Fruit fly (Drosophila melanogaster) whole organism, pupa: Measurements from ENCODE around the gene alpha-Est4.

ENCODE experiments used
- CG10348 ChIP-seq: fragments of 200-800 bp; sonication (Bioruptor generic); IDR thresholded peaks from 2 replicates; pipeline ENCODE4 v1.3.6; 2022; ENCODE audit warnings: missing biosample characterization, missing genetic modification characterization
- CG12605 ChIP-seq: fragments of 200-800 bp; sonication (Bioruptor generic); IDR thresholded peaks from 2 replicates; pipeline ENCODE4 v1.3.6; 2022; ENCODE audit warnings: missing biosample characterization, missing genetic modification characterization
- CG13204 ChIP-seq: fragments of 200-800 bp; sonication (Bioruptor generic); optimal IDR thresholded peaks from 2 replicates; lab custom pipeline; 2018; ENCODE audit warnings: missing biosample characterization, mild to moderate bottlenecking, missing genetic modification characterization, moderate library complexity
- CG14655 ChIP-seq: fragments of 200-800 bp; sonication (Bioruptor generic); optimal IDR thresholded peaks from 3 replicates; lab custom pipeline; 2017; ENCODE audit warnings: mild to moderate bottlenecking, missing biosample characterization, missing genetic modification reagents, missing genetic modification characterization
- CG15710 ChIP-seq: fragments of 200-800 bp; sonication (Bioruptor generic); optimal IDR thresholded peaks from 2 replicates; lab custom pipeline; 2018; ENCODE audit warnings: missing biosample characterization, mild to moderate bottlenecking, missing genetic modification characterization, moderate library complexity
- CG17806 ChIP-seq: fragments of 200-800 bp; sonication (Bioruptor generic); optimal IDR thresholded peaks from 2 replicates; lab custom pipeline; 2018; ENCODE audit warnings: missing biosample characterization, mild to moderate bottlenecking, missing genetic modification characterization, moderate library complexity
- CG32121 ChIP-seq: fragments of 200-800 bp; sonication (Bioruptor generic); IDR thresholded peaks from 2 replicates; pipeline ENCODE4 v1.3.6; 2022; ENCODE audit warnings: missing biosample characterization, missing genetic modification characterization
- CG34367 ChIP-seq: fragments of 200-800 bp; sonication (Bioruptor generic); optimal IDR thresholded peaks from 2 replicates; lab custom pipeline; 2018; ENCODE audit warnings: missing biosample characterization, mild to moderate bottlenecking, missing genetic modification characterization
- CG4496 ChIP-seq: fragments of 200-800 bp; sonication (Bioruptor generic); IDR thresholded peaks from 3 replicates; pipeline ENCODE4 v1.3.6; 2022; ENCODE audit warnings: missing biosample characterization, missing genetic modification characterization
- CG8159 ChIP-seq: fragments of 200-800 bp; sonication (Bioruptor generic); optimal IDR thresholded peaks from 3 replicates; lab custom pipeline; 2018; ENCODE audit warnings: missing biosample characterization, mild to moderate bottlenecking, missing genetic modification characterization, moderate library complexity
- CG8301 ChIP-seq: fragments of 200-800 bp; sonication (Bioruptor generic); optimal IDR thresholded peaks from 2 replicates; lab custom pipeline; 2018; ENCODE audit warnings: missing biosample characterization, mild to moderate bottlenecking, missing genetic modification characterization
- CG9948 ChIP-seq: fragments of 200-800 bp; sonication (Bioruptor generic); optimal IDR thresholded peaks from 2 replicates; lab custom pipeline; 2018; ENCODE audit warnings: missing biosample characterization, mild to moderate bottlenecking, missing genetic modification characterization, moderate library complexity
- D1 ChIP-seq: fragments of 200-800 bp; sonication (Bioruptor generic); optimal IDR thresholded peaks from 2 replicates; lab custom pipeline; 2018; ENCODE audit warnings: missing biosample characterization, mild to moderate bottlenecking, missing genetic modification characterization, moderate library complexity
- EcR ChIP-seq: fragments of 200-800 bp; sonication (Bioruptor generic); optimal IDR thresholded peaks from 3 replicates; lab custom pipeline; 2019; ENCODE audit warnings: missing biosample characterization, missing genetic modification characterization, mild to moderate bottlenecking, moderate library complexity, missing genetic modification reagents
- Ets98B ChIP-seq: fragments of 200-800 bp; sonication (Bioruptor generic); IDR thresholded peaks from 2 replicates; pipeline ENCODE4 v1.3.6; 2022; ENCODE audit warnings: missing biosample characterization, missing genetic modification characterization
- Pif1A ChIP-seq: fragments of 200-800 bp; sonication (Bioruptor generic); optimal IDR thresholded peaks from 3 replicates; lab custom pipeline; 2016; ENCODE audit warnings: missing biosample characterization, missing genetic modification characterization
- Pif1B ChIP-seq: fragments of 200-800 bp; sonication (Bioruptor generic); optimal IDR thresholded peaks from 3 replicates; lab custom pipeline; 2016; ENCODE audit warnings: missing biosample characterization, missing genetic modification characterization
- Snoo ChIP-seq: fragments of 200-800 bp; sonication (Bioruptor generic); optimal IDR thresholded peaks from 3 replicates; lab custom pipeline; 2017; ENCODE audit warnings: missing biosample characterization, mild to moderate bottlenecking, missing genetic modification characterization, inconsistent platforms
- fd96Ca ChIP-seq: fragments of 200-800 bp; sonication (Bioruptor generic); IDR thresholded peaks from 3 replicates; pipeline ENCODE4 v1.3.6; 2022; ENCODE audit warnings: missing biosample characterization, missing genetic modification characterization
- gl ChIP-seq: fragments of 200-800 bp; sonication (Bioruptor generic); optimal IDR thresholded peaks from 2 replicates; lab custom pipeline; 2018; ENCODE audit warnings: missing biosample characterization, mild to moderate bottlenecking, missing genetic modification characterization
- rn ChIP-seq: fragments of 200-800 bp; sonication (Bioruptor generic); IDR thresholded peaks from 2 replicates; pipeline ENCODE4 v1.3.6; 2022; ENCODE audit warnings: missing biosample characterization, missing genetic modification characterization

The alpha-Est4 gene

dm6 chr3R:7492099-7492498 is 46.3 kb downstream of the alpha-Est4 start:
- TF ChIP-seq CG8159 (tag; lab: Kevin White, UChicago), result no peak
- TF ChIP-seq CG34367 (tag; lab: Kevin White, UChicago), result no peak
- TF ChIP-seq CG15710 (tag; lab: Kevin White, UChicago), result no peak
- TF ChIP-seq Ets98B (GFP tag; lab: Robert Waterston, UW), result peak; percentile 17; the same call in 1 of the 2 replicates
- TF ChIP-seq EcR (GFP tag; lab: Kevin White, UChicago), result no peak

- TF ChIP-seq CG4496 (GFP tag; lab: Robert Waterston, UW), result peak; percentile 63; the same call in 2 of the 3 replicates
- no peak for TF ChIP-seq CG9948 (tag; lab: Kevin White, UChicago)
- 0 out of 3 replicates have a peak, but pooled peaks have one; percentile 11 for TF ChIP-seq fd96Ca (GFP tag; lab: Robert Waterston, UW)
- peak; percentile 66; the same call in 1 of the 2 replicates for TF ChIP-seq Ets98B (GFP tag; lab: Robert Waterston, UW)
- TF ChIP-seq CG32121 (GFP tag; lab: Robert Waterston, UW), result no peak
- TF ChIP-seq CG12605 (GFP tag; lab: Robert Waterston, UW), result peak; percentile 38
- TF ChIP-seq Pif1B, result no peak
- TF ChIP-seq CG14655 (GFP tag; lab: Kevin White, UChicago), result no peak
- TF ChIP-seq CG10348 (GFP tag; lab: Robert Waterston, UW), result no peak
Measured at dm6 chr3R:7491453-7491853, 47.0 kb downstream of the alpha-Est4 start.

- TF ChIP-seq fd96Ca (GFP tag; lab: Robert Waterston, UW) (no peak), CG14655 (GFP tag; lab: Kevin White, UChicago) (peak; percentile 85), Snoo (peak; percentile 64), CG8159 (tag; lab: Kevin White, UChicago) (peak; percentile 70), EcR (GFP tag; lab: Kevin White, UChicago) (no peak), CG10348 (GFP tag; lab: Robert Waterston, UW) (no peak), CG34367 (tag; lab: Kevin White, UChicago) (peak; percentile 43), rn (GFP tag; lab: Robert Waterston, UW) (peak; percentile 53), CG32121 (GFP tag; lab: Robert Waterston, UW) (peak; percentile 82), CG9948 (tag; lab: Kevin White, UChicago) (peak; percentile 70), D1 (tag; lab: Kevin White, UChicago) (no peak), CG15710 (tag; lab: Kevin White, UChicago) (peak; percentile 63), CG8301 (tag; lab: Kevin White, UChicago) (peak; percentile 79), gl (tag; lab: Kevin White, UChicago) (no peak), Pif1B (peak; percentile 56), CG12605 (GFP tag; lab: Robert Waterston, UW) (peak; percentile 35; the same call in 1 of the 2 replicates), Ets98B (GFP tag; lab: Robert Waterston, UW) (peak; percentile 45; the same call in 1 of the 2 replicates), CG17806 (tag; lab: Kevin White, UChicago) (peak; percentile 61), Pif1A (GFP tag; lab: Kevin White, UChicago) (peak; percentile 70), CG13204 (GFP tag; lab: Kevin White, UChicago) (no peak), CG4496 (GFP tag; lab: Robert Waterston, UW) (peak; percentile 71; the same call in 2 of the 3 replicates)
Measured at dm6 chr3R:7490884-7491283, 47.5 kb downstream of the alpha-Est4 start.

- no peak for TF ChIP-seq CG9948 (tag; lab: Kevin White, UChicago)
- TF ChIP-seq, all 21 proteins: peak for 0
Measured at dm6 chr3R:7489902-7490301, 48.5 kb downstream of the alpha-Est4 start.
